Worm (Caenorhabditis elegans) whole organism, L4 larva: ENCODE data around the gene mth-2.

Experiments
- F49E8.2 ChIP-seq: sonication (generic microtip); optimal IDR thresholded peaks from 2 replicates; lab custom pipeline; 2016; ENCODE audit warnings: missing compliant biosample characterization, mild to moderate bottlenecking, missing genetic modification characterization, borderline replicate concordance
- ZK337.2 ChIP-seq: fragments of 200-800 bp; sonication (Bioruptor generic); IDR thresholded peaks from 2 replicates; pipeline ENCODE4 v1.3.6; 2022; ENCODE audit warnings: missing genetic modification reagents, missing genetic modification characterization, missing compliant biosample characterization
- aha-1 ChIP-seq: fragments of 150-350 bp; peaks from one replicate; lab custom pipeline; 2014; ENCODE audit warnings: missing biosample characterization, missing genetic modification characterization
- ceh-28 ChIP-seq: fragments of 150-350 bp; optimal IDR thresholded peaks from 2 replicates; lab custom pipeline; 2014; ENCODE audit warnings: missing biosample characterization, missing genetic modification reagents, missing genetic modification characterization
- daf-16 ChIP-seq, 3 experiments: sonication (generic microtip); optimal IDR thresholded peaks; 2 replicates each; lab custom pipeline; 2016 to 2017; ENCODE audit warnings: missing genetic modification characterization in 3 of 3, missing genetic modification reagents in 3 of 3, mild to moderate bottlenecking in 2 of 3, missing compliant biosample characterization in 2 of 3, missing biosample characterization in 1 of 3, moderate library complexity in 1 of 3
- daf-19 ChIP-seq: fragments of 200-800 bp; sonication (Bioruptor generic); conservative IDR thresholded peaks from 2 replicates; pipeline ENCODE4 v1.3.6; 2022; ENCODE audit warnings: missing genetic modification characterization, missing compliant biosample characterization
- daf-8 ChIP-seq: fragments of 200-800 bp; sonication (Bioruptor generic); IDR thresholded peaks from 2 replicates; pipeline ENCODE4 v1.3.6; 2022; ENCODE audit warnings: missing genetic modification characterization, missing compliant biosample characterization
- dmd-6 ChIP-seq: fragments of 200-800 bp; sonication (Bioruptor generic); IDR thresholded peaks from 2 replicates; pipeline ENCODE4 v1.3.6; 2022; ENCODE audit warnings: missing genetic modification reagents, missing genetic modification characterization, missing compliant biosample characterization
- dve-1 ChIP-seq: sonication (generic microtip); optimal IDR thresholded peaks from 2 replicates; lab custom pipeline; 2017; ENCODE audit warnings: antibody characterized with exemption, mild to moderate bottlenecking, missing genetic modification characterization, missing compliant biosample characterization; ENCODE audit not compliant: insufficient read depth
- egl-27 ChIP-seq: sonication (generic microtip); optimal IDR thresholded peaks from 3 replicates; lab custom pipeline; 2017; ENCODE audit warnings: missing biosample characterization, missing genetic modification reagents, missing genetic modification characterization
- egl-43 ChIP-seq: fragments of 200-800 bp; sonication (Bioruptor generic); IDR thresholded peaks from 2 replicates; pipeline ENCODE4 v1.3.6; 2022; ENCODE audit warnings: missing genetic modification reagents, missing genetic modification characterization, missing compliant biosample characterization
- hlh-11 ChIP-seq: fragments of 200-800 bp; sonication (Bioruptor generic); optimal IDR thresholded peaks from 2 replicates; lab custom pipeline; 2018; ENCODE audit warnings: mild to moderate bottlenecking, missing genetic modification characterization, missing compliant biosample characterization
- hlh-30 ChIP-seq: sonication (generic microtip); optimal IDR thresholded peaks from 2 replicates; lab custom pipeline; 2017; ENCODE audit warnings: antibody characterized with exemption, mild to moderate bottlenecking, missing genetic modification characterization, missing compliant biosample characterization; ENCODE audit not compliant: insufficient read depth
- hmg-1.1 ChIP-seq: fragments of 200-800 bp; sonication (Bioruptor generic); IDR thresholded peaks from 2 replicates; pipeline ENCODE4 v1.3.6; 2022; ENCODE audit warnings: missing genetic modification reagents, missing genetic modification characterization, missing compliant biosample characterization
- lim-7 ChIP-seq: fragments of 200-800 bp; sonication (Bioruptor generic); IDR thresholded peaks from 2 replicates; pipeline ENCODE4 v1.3.6; 2022; ENCODE audit warnings: missing genetic modification characterization, missing compliant biosample characterization
- lin-29 ChIP-seq: fragments of 200-800 bp; sonication (Bioruptor generic); IDR thresholded peaks from 2 replicates; pipeline ENCODE4 v1.3.6; 2022; ENCODE audit warnings: missing genetic modification reagents, missing genetic modification characterization, missing compliant biosample characterization
- madf-9 ChIP-seq: fragments of 200-800 bp; sonication (Bioruptor generic); conservative IDR thresholded peaks from 2 replicates; pipeline ENCODE4 v1.3.6; 2022; ENCODE audit warnings: missing genetic modification reagents, missing genetic modification characterization, missing compliant biosample characterization
- mxl-3 ChIP-seq: fragments of 200-800 bp; sonication (Bioruptor generic); optimal IDR thresholded peaks from 2 replicates; lab custom pipeline; 2018; ENCODE audit warnings: mild to moderate bottlenecking, missing genetic modification characterization, missing compliant biosample characterization
- nhr-111 ChIP-seq: fragments of 200-800 bp; sonication (Bioruptor generic); optimal IDR thresholded peaks from 2 replicates; lab custom pipeline; 2018; ENCODE audit warnings: mild to moderate bottlenecking, missing genetic modification characterization, missing compliant biosample characterization
- nhr-28 ChIP-seq: fragments of 150-350 bp; optimal IDR thresholded peaks from 2 replicates; lab custom pipeline; 2014; ENCODE audit warnings: missing biosample characterization, missing genetic modification characterization
- nhr-6 ChIP-seq: fragments of 150-350 bp; optimal IDR thresholded peaks from 2 replicates; lab custom pipeline; 2014; ENCODE audit warnings: missing biosample characterization, missing genetic modification characterization
- nhr-77 ChIP-seq: fragments of 150-350 bp; optimal IDR thresholded peaks from 2 replicates; lab custom pipeline; 2014; ENCODE audit warnings: missing biosample characterization, missing genetic modification characterization
- php-3 ChIP-seq: fragments of 200-800 bp; sonication (Bioruptor generic); IDR thresholded peaks from 2 replicates; pipeline ENCODE4 v1.3.6; 2022; ENCODE audit warnings: missing genetic modification reagents, missing genetic modification characterization, missing compliant biosample characterization
- pqm-1 ChIP-seq: sonication (generic microtip); optimal IDR thresholded peaks from 2 replicates; lab custom pipeline; 2017; ENCODE audit warnings: missing biosample characterization, missing genetic modification characterization
- set-16 ChIP-seq: fragments of 200-800 bp; sonication (Bioruptor generic); IDR thresholded peaks from 2 replicates; pipeline ENCODE4 v1.3.6; 2022; ENCODE audit warnings: missing genetic modification reagents, missing genetic modification characterization, missing compliant biosample characterization
- skn-1 ChIP-seq: fragments of 150-350 bp; optimal IDR thresholded peaks from 2 replicates; lab custom pipeline; 2014; ENCODE audit warnings: missing biosample characterization, missing genetic modification characterization
- snpc-4 ChIP-seq: fragments of 150-350 bp; optimal IDR thresholded peaks from 2 replicates; lab custom pipeline; 2014; ENCODE audit warnings: missing biosample characterization, missing genetic modification characterization
- spr-3 ChIP-seq: fragments of 200-800 bp; sonication (Bioruptor generic); optimal IDR thresholded peaks from 2 replicates; lab custom pipeline; 2018; ENCODE audit warnings: mild to moderate bottlenecking, missing genetic modification characterization, missing compliant biosample characterization
- zag-1 ChIP-seq: fragments of 150-350 bp; optimal IDR thresholded peaks from 2 replicates; lab custom pipeline; 2014; ENCODE audit warnings: missing biosample characterization, missing genetic modification characterization
- zfp-2 ChIP-seq: sonication (generic microtip); optimal IDR thresholded peaks from 2 replicates; lab custom pipeline; 2016; ENCODE audit warnings: mild to moderate bottlenecking, missing genetic modification characterization, missing compliant biosample characterization

Gene mth-2

DNA sequence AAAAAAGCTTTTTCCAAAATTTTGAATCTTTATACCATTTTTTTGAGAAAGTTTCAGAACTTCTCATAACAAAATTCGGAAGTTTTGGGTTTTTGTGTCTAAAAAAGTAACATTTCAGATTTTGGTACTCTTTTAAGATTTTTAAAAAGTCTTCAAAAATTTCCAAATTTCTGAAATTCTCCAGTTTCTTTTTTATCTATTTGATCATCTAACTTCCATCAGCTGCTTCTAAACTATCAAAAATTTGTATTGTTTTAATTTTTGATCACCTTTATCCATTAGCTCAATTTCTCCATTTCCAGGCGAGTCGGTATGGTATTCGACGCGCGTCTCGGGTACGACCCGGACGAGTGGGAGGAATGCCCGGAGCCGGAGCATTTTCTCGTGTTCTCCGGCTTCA is 7.8 kb downstream of the mth-2 start, which contains the start of gene cpna-1:
cpna-1 (plus strand) TSS at position 301 of the 400 bp plus-strand sequence.
- TF ChIP-seq nhr-6 (tag; lab: Kevin White, UChicago): no peak
- TF ChIP-seq nhr-77 (tag; lab: Kevin White, UChicago): no peak
- TF ChIP-seq set-16: 0 out of 2 replicates have a peak, but pooled peaks have one; percentile 33

DNA sequence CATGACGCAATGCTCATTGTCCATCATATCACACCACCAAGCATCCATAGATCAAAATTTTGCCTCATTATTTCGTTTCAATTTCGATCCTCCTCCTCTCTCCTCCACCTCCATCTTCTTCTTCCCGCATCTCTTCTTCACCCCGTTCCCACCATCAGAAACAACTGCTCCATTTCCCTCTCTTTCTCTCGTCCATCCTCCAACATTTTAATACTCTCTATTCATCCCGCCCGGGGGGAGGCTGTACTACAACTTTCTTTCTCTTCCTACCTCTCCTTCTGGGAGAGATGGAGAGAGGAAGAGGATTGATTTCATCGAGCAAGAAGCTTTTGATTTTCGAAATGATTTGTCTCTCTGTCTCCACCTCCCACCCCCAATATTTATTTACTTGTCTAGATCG is 10.1 kb downstream of the mth-2 start:
- no peak for TF ChIP-seq hlh-30 (tag; lab: Kevin White, UChicago)
- no peak for TF ChIP-seq spr-3 (GFP tag; lab: Kevin White, UChicago)
- TF ChIP-seq php-3: no peak
- TF ChIP-seq hmg-1.1 (GFP tag; lab: Robert Waterston, UW): 0 out of 2 replicates have a peak, but pooled peaks have one; percentile 22
- TF ChIP-seq dmd-6: no peak
- peak in 1 of 2 experiments; percentile 21 for TF ChIP-seq daf-16 (GFP tag; optimal IDR thresholded peaks at IDR 0.05; lab: Kevin White, UChicago)
- TF ChIP-seq daf-16 (tag; optimal IDR thresholded peaks at IDR 0.05; lab: Kevin White, UChicago): no peak
- TF ChIP-seq daf-8: no peak
- no peak for TF ChIP-seq ZK337.2 (GFP tag; lab: Robert Waterston, UW)
- TF ChIP-seq F49E8.2 (tag; lab: Kevin White, UChicago): no peak
- TF ChIP-seq ceh-28 (tag; lab: Kevin White, UChicago): no peak
- TF ChIP-seq lin-29 (GFP tag; lab: Robert Waterston, UW): no peak
- peak; percentile 8 for TF ChIP-seq nhr-28
- TF ChIP-seq dve-1 (tag; lab: Kevin White, UChicago): no peak
- no peak for TF ChIP-seq daf-19 (GFP tag; lab: Robert Waterston, UW)

DNA sequence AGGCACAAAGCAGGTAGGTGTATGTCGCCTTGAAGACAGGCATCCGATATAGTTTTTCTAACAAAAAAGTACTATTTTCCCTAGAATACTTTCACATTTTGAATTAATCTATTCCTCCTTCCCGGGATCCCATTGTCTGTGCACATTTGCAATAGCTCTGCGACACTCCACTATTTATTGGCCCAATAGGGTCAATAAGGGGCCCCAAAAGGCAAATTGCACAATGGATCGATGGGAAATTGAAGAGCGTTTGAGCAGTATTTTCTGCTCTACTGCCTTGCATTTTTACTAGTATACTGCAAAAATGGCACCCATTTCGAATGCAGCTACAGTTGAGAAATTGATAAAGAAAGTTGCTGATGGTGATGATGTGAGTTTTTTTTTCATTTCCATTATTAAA is 11.8 kb downstream of the mth-2 start, which contains the start of gene R03H10.11:
R03H10.11 (plus strand) TSS at position 301 of the 400 bp plus-strand sequence.
- no peak for TF ChIP-seq skn-1 (tag; lab: Kevin White, UChicago)
- TF ChIP-seq egl-27 (tag; lab: Kevin White, UChicago): no peak
- TF ChIP-seq daf-19 (GFP tag; lab: Robert Waterston, UW): no peak
- TF ChIP-seq madf-9: no peak
- TF ChIP-seq daf-16 (GFP tag; optimal IDR thresholded peaks at IDR 0.05; lab: Kevin White, UChicago): no peak
- no peak for TF ChIP-seq daf-16 (tag; optimal IDR thresholded peaks at IDR 0.05; lab: Kevin White, UChicago)
- TF ChIP-seq hlh-30 (tag; lab: Kevin White, UChicago): no peak
- TF ChIP-seq lin-29 (GFP tag; lab: Robert Waterston, UW): no peak
- TF ChIP-seq mxl-3: no peak

DNA sequence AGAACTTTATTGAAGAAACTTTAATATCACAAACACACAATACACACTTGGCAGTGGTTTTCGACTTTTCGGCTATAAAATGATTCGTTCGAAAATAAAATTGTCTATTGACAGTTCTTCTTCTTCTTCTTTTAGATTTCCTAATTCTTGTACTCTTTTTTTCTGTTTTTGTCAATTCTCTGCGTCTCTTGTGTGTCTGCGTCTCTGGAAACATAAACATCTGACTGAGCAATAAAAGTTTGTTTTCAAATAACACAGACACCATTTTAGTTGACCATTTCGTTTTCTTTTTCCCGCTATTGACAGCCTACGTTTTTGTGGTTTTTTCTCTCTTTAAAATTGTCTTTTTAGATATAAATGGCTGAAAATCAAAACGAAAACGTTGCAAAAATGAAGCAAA is 14.2 kb downstream of the mth-2 start, which contains the start of gene R03H10.1:
R03H10.1 (plus strand) TSS at position 352 of the 400 bp plus-strand sequence.
- no peak for TF ChIP-seq lin-29 (GFP tag; lab: Robert Waterston, UW)
- peak; percentile 14 for TF ChIP-seq nhr-28
- TF ChIP-seq daf-16 (GFP tag; optimal IDR thresholded peaks at IDR 0.05; lab: Kevin White, UChicago): no peak
- peak; percentile 89 for TF ChIP-seq daf-16 (tag; optimal IDR thresholded peaks at IDR 0.05; lab: Kevin White, UChicago)
- TF ChIP-seq dve-1 (tag; lab: Kevin White, UChicago): peak; percentile 66
- TF ChIP-seq hlh-11 (tag; lab: Kevin White, UChicago): peak; percentile 21
- peak; percentile 76 for TF ChIP-seq aha-1 (tag; lab: Kevin White, UChicago)
- TF ChIP-seq php-3: peak; percentile 71
- no peak for TF ChIP-seq snpc-4 (tag; lab: Kevin White, UChicago)
- TF ChIP-seq, all 104 proteins: peak for 6

DNA sequence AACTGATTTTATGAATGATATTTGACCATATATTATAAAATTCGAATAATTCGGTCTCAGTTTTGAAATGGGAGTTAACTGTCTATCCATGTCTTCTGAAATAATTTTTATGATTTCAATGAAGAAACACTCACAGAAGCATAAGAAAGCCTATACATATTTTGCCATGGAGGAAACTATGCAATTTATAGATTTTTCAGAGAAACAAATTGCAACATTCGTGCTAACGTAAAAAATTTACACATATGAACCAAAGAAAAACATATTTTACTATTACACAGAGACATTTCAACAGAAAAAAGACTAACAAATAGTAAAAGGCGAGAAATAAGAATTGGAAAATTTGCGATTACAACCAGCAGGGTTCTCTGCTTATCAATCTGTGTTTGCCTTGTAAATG is 15.3 kb downstream of the mth-2 start, which contains the start of gene R03H10.7:
R03H10.7 (minus strand) TSS at position 101 of the 400 bp plus-strand sequence.
- no peak for TF ChIP-seq daf-16 (GFP tag; optimal IDR thresholded peaks at IDR 0.05; lab: Kevin White, UChicago)
- peak; percentile 19 for TF ChIP-seq daf-16 (tag; optimal IDR thresholded peaks at IDR 0.05; lab: Kevin White, UChicago)
- no peak for TF ChIP-seq lim-7 (GFP tag; lab: Robert Waterston, UW)
- TF ChIP-seq pqm-1 (tag; lab: Kevin White, UChicago): peak; percentile 45
- no peak for TF ChIP-seq zag-1 (tag; lab: Kevin White, UChicago)
- TF ChIP-seq nhr-6 (tag; lab: Kevin White, UChicago): no peak
- TF ChIP-seq nhr-111: no peak
- TF ChIP-seq zfp-2 (tag; lab: Kevin White, UChicago): no peak
- no peak for TF ChIP-seq hlh-11 (tag; lab: Kevin White, UChicago)
- no peak for TF ChIP-seq egl-43
- no peak for TF ChIP-seq ZK337.2 (GFP tag; lab: Robert Waterston, UW)
- no peak for TF ChIP-seq php-3
